Fruit fly (Drosophila melanogaster): ENCODE measurements around the gene CG31145.

- TF ChIP-seq CG9705 (GFP tag; optimal IDR thresholded peaks at IDR 0.05) = no peak
- TF ChIP-seq Dfd (GFP tag; optimal IDR thresholded peaks at IDR 0.05) = no peak
- TF ChIP-seq OdsH (GFP tag; optimal IDR thresholded peaks at IDR 0.05) = no peak
- no peak for TF ChIP-seq h (GFP tag; optimal IDR thresholded peaks at IDR 0.05)
- no peak for TF ChIP-seq Vsx2 (GFP tag; optimal IDR thresholded peaks at IDR 0.05; ENCODE audit: partially characterized antibody)
- no peak for TF ChIP-seq Myc (optimal IDR thresholded peaks at IDR 0.05)
- TF ChIP-seq GATAd (GFP tag; optimal IDR thresholded peaks at IDR 0.05) = no peak
- TF ChIP-seq ey (GFP tag; optimal IDR thresholded peaks at IDR 0.05) = no peak
- no peak for TF ChIP-seq brk (GFP tag; optimal IDR thresholded peaks at IDR 0.05)
Observed at dm6 chr3R:23709508-23710208, 40.2 kb upstream of the CG31145 start, which contains the start of gene CG10301.

All from whole organism, wandering third instar larva.